Worm (Caenorhabditis elegans) whole organism, late embryonic: ENCODE data around the gene try-10.

Experiments
- K02D7.2 ChIP-seq: sonication (generic microtip); optimal IDR thresholded peaks from 2 replicates; lab custom pipeline; 2017; ENCODE audit warnings: mild to moderate bottlenecking, missing genetic modification characterization, missing compliant biosample characterization
- T23F11.4 ChIP-seq: fragments of 200-800 bp; sonication (Bioruptor generic); optimal IDR thresholded peaks from 2 replicates; lab custom pipeline; 2018; ENCODE audit warnings: mild to moderate bottlenecking, missing genetic modification characterization, missing compliant biosample characterization
- Y22D7AL.16 ChIP-seq: sonication (generic microtip); optimal IDR thresholded peaks from 2 replicates; lab custom pipeline; 2016; ENCODE audit warnings: missing genetic modification characterization, missing compliant biosample characterization
- ceh-14 ChIP-seq: sonication (generic microtip); optimal IDR thresholded peaks from 2 replicates; lab custom pipeline; 2016; ENCODE audit warnings: missing genotype, missing genetic modification characterization, missing compliant biosample characterization
- ceh-19 ChIP-seq: fragments of 200-800 bp; sonication (Bioruptor generic); optimal IDR thresholded peaks from 2 replicates; lab custom pipeline; 2018; ENCODE audit warnings: mild to moderate bottlenecking, missing genetic modification characterization, missing compliant biosample characterization
- ceh-2 ChIP-seq: sonication (generic microtip); optimal IDR thresholded peaks from 2 replicates; lab custom pipeline; 2016; ENCODE audit warnings: missing genotype, missing genetic modification characterization, missing compliant biosample characterization
- ceh-30 ChIP-seq: fragments of 150-350 bp; optimal IDR thresholded peaks from 2 replicates; lab custom pipeline; 2014; ENCODE audit warnings: missing biosample characterization, missing genetic modification characterization
- ceh-31 ChIP-seq: sonication (generic microtip); optimal IDR thresholded peaks from 2 replicates; lab custom pipeline; 2016; ENCODE audit warnings: missing genetic modification characterization, missing compliant biosample characterization
- ceh-6 ChIP-seq: fragments of 200-800 bp; sonication (Bioruptor generic); optimal IDR thresholded peaks from 2 replicates; lab custom pipeline; 2018; ENCODE audit warnings: mild to moderate bottlenecking, missing genetic modification characterization, missing compliant biosample characterization
- che-1 ChIP-seq: sonication (generic microtip); optimal IDR thresholded peaks from 2 replicates; lab custom pipeline; 2016; ENCODE audit warnings: mild to moderate bottlenecking, missing genetic modification characterization, missing compliant biosample characterization
- dmd-4 ChIP-seq: sonication (generic microtip); optimal IDR thresholded peaks from 2 replicates; lab custom pipeline; 2016; ENCODE audit warnings: borderline replicate concordance, missing genetic modification characterization, missing compliant biosample characterization
- dve-1 ChIP-seq: sonication (generic microtip); optimal IDR thresholded peaks from 2 replicates; lab custom pipeline; 2017; ENCODE audit warnings: antibody characterized with exemption, mild to moderate bottlenecking, missing genetic modification characterization, missing compliant biosample characterization
- elt-2 ChIP-seq: sonication (generic microtip); optimal IDR thresholded peaks from 2 replicates; lab custom pipeline; 2016; ENCODE audit warnings: missing genetic modification reagents, missing genetic modification characterization, missing compliant biosample characterization
- ets-4 ChIP-seq: sonication (generic microtip); optimal IDR thresholded peaks from 2 replicates; lab custom pipeline; 2016; ENCODE audit warnings: missing genetic modification characterization, missing compliant biosample characterization
- fax-1 ChIP-seq: sonication (generic microtip); optimal IDR thresholded peaks from 2 replicates; lab custom pipeline; 2016; ENCODE audit warnings: missing genotype, missing genetic modification characterization, missing compliant biosample characterization
- fkh-10 ChIP-seq: fragments of 150-350 bp; optimal IDR thresholded peaks from 2 replicates; lab custom pipeline; 2014; ENCODE audit warnings: missing biosample characterization, missing genetic modification reagents, missing genetic modification characterization
- hlh-13 ChIP-seq: fragments of 200-800 bp; sonication (Bioruptor generic); optimal IDR thresholded peaks from 2 replicates; lab custom pipeline; 2018; ENCODE audit warnings: mild to moderate bottlenecking, missing genetic modification characterization, missing compliant biosample characterization
- hlh-15 ChIP-seq: sonication (generic microtip); optimal IDR thresholded peaks from 2 replicates; lab custom pipeline; 2016; ENCODE audit warnings: missing genetic modification characterization, missing compliant biosample characterization
- hlh-8 ChIP-seq: sonication (generic microtip); optimal IDR thresholded peaks from 2 replicates; lab custom pipeline; 2016; ENCODE audit warnings: missing genotype, missing genetic modification characterization, missing compliant biosample characterization
- lim-6 ChIP-seq: sonication (generic microtip); optimal IDR thresholded peaks from 2 replicates; lab custom pipeline; 2016; ENCODE audit warnings: missing genetic modification characterization, missing compliant biosample characterization
- lin-11 ChIP-seq: fragments of 200-800 bp; sonication (Bioruptor generic); optimal IDR thresholded peaks from 2 replicates; lab custom pipeline; 2018; ENCODE audit warnings: mild to moderate bottlenecking, missing genetic modification characterization, missing compliant biosample characterization
- madf-2 ChIP-seq: sonication (generic microtip); optimal IDR thresholded peaks from 2 replicates; lab custom pipeline; 2017; ENCODE audit warnings: missing genetic modification characterization, missing compliant biosample characterization
- mec-3 ChIP-seq: sonication (generic microtip); optimal IDR thresholded peaks from 2 replicates; lab custom pipeline; 2016; ENCODE audit warnings: borderline replicate concordance, missing genetic modification characterization, missing compliant biosample characterization
- nfya-1 ChIP-seq: sonication (generic microtip); optimal IDR thresholded peaks from 2 replicates; lab custom pipeline; 2017; ENCODE audit warnings: missing genetic modification characterization, mild to moderate bottlenecking, missing compliant biosample characterization, antibody characterized with exemption, moderate library complexity
- pag-3 ChIP-seq: sonication (generic microtip); optimal IDR thresholded peaks from 2 replicates; lab custom pipeline; 2016; ENCODE audit warnings: missing compliant biosample characterization, missing genetic modification characterization, borderline replicate concordance
- pat-9 ChIP-seq: fragments of 200-800 bp; sonication (Bioruptor generic); optimal IDR thresholded peaks from 2 replicates; lab custom pipeline; 2018; ENCODE audit warnings: mild to moderate bottlenecking, missing genetic modification characterization, moderate library complexity, missing compliant biosample characterization
- pha-4 ChIP-seq: fragments of 150-350 bp; optimal IDR thresholded peaks from 2 replicates; lab custom pipeline; 2018; ENCODE audit warnings: missing biosample characterization, missing genetic modification reagents, missing genetic modification characterization
- sdc-2 ChIP-seq: sonication (generic microtip); optimal IDR thresholded peaks from 2 replicates; lab custom pipeline; 2016; ENCODE audit warnings: missing genotype, missing genetic modification characterization, missing compliant biosample characterization
- sox-2 ChIP-seq: fragments of 200-800 bp; sonication (Bioruptor generic); IDR thresholded peaks from 2 replicates; pipeline ENCODE4 v1.3.6; 2022; ENCODE audit warnings: missing genetic modification reagents, missing genetic modification characterization, missing compliant biosample characterization
- syd-9 ChIP-seq: sonication (generic microtip); optimal IDR thresholded peaks from 2 replicates; lab custom pipeline; 2016; ENCODE audit warnings: mild to moderate bottlenecking, missing genetic modification characterization, moderate library complexity, missing compliant biosample characterization
- tbx-2 ChIP-seq: sonication (generic microtip); optimal IDR thresholded peaks from 2 replicates; lab custom pipeline; 2016; ENCODE audit warnings: missing genetic modification characterization, missing compliant biosample characterization
- tbx-7 ChIP-seq: sonication (generic microtip); optimal IDR thresholded peaks from 2 replicates; lab custom pipeline; 2016; ENCODE audit warnings: missing genotype, missing genetic modification characterization, missing compliant biosample characterization
- unc-3 ChIP-seq, 2 experiments: fragments of 200-800 bp in 1 of 2; sonication (Bioruptor generic) in 1 of 2; sonication (generic microtip) in 1 of 2; conservative IDR thresholded peaks in 1 of 2; optimal IDR thresholded peaks in 1 of 2; 2 replicates each; pipeline versions ENCODE4 v1.3.6 to Lab custom; 2016 to 2022; ENCODE audit warnings: missing compliant biosample characterization in 2 of 2, missing genetic modification characterization in 2 of 2, missing genetic modification reagents in 1 of 2
- unc-42 ChIP-seq: sonication (generic microtip); optimal IDR thresholded peaks from 2 replicates; lab custom pipeline; 2016; ENCODE audit warnings: missing genotype, missing genetic modification characterization, missing compliant biosample characterization
- unc-55 ChIP-seq: sonication (generic microtip); optimal IDR thresholded peaks from 2 replicates; lab custom pipeline; 2017; ENCODE audit warnings: missing biosample characterization, missing genetic modification reagents, missing genetic modification characterization
- unc-86 ChIP-seq: sonication (generic microtip); optimal IDR thresholded peaks from 2 replicates; lab custom pipeline; 2016; ENCODE audit warnings: missing genetic modification characterization, missing compliant biosample characterization
- zip-5 ChIP-seq: sonication (generic microtip); optimal IDR thresholded peaks from 2 replicates; lab custom pipeline; 2016; ENCODE audit warnings: missing genetic modification characterization, missing compliant biosample characterization
- ztf-16 ChIP-seq: sonication (generic microtip); optimal IDR thresholded peaks from 2 replicates; lab custom pipeline; 2017; ENCODE audit warnings: missing genetic modification characterization, missing compliant biosample characterization

The try-10 gene

ce11 chrV:13026631-13027299 lies 13.7 kb upstream of the try-10 start:
- TF ChIP-seq syd-9 (tag; lab: Kevin White, UChicago) (no peak), fax-1 (tag; lab: Kevin White, UChicago) (no peak), unc-42 (tag; lab: Kevin White, UChicago) (peak; percentile 93), sdc-2 (tag; lab: Kevin White, UChicago) (no peak)

ce11 chrV:13025283-13025682 lies 12.2 kb upstream of the try-10 start:
- TF ChIP-seq sdc-2 (tag; lab: Kevin White, UChicago) (no peak), hlh-8 (no peak), unc-3 (GFP tag; conservative IDR thresholded peaks at IDR 0.05; lab: Robert Waterston, UW) (no peak), unc-3 (tag; optimal IDR thresholded peaks at IDR 0.05; lab: Kevin White, UChicago) (no peak), ets-4 (tag; lab: Kevin White, UChicago) (no peak), dmd-4 (tag; lab: Kevin White, UChicago) (no peak), ceh-6 (GFP tag; lab: Kevin White, UChicago) (no peak), Y22D7AL.16 (tag; lab: Kevin White, UChicago) (no peak), ceh-2 (tag; lab: Kevin White, UChicago) (no peak), ztf-16 (tag; lab: Kevin White, UChicago) (no peak), zip-5 (tag; lab: Kevin White, UChicago) (no peak), tbx-2 (no peak), ceh-19 (GFP tag; lab: Kevin White, UChicago) (no peak), unc-86 (tag; lab: Kevin White, UChicago) (no peak), K02D7.2 (tag; lab: Kevin White, UChicago) (no peak), dve-1 (no peak), tbx-7 (tag; lab: Kevin White, UChicago) (no peak), lin-11 (tag; lab: Kevin White, UChicago) (no peak), pag-3 (no peak)

- TF ChIP-seq lim-6 (tag; lab: Kevin White, UChicago) (no peak), ceh-2 (tag; lab: Kevin White, UChicago) (no peak), ceh-31 (tag; lab: Kevin White, UChicago) (peak; percentile 60), T23F11.4 (GFP tag; lab: Kevin White, UChicago) (no peak), unc-42 (tag; lab: Kevin White, UChicago) (peak; percentile 99), sox-2 (GFP tag; lab: Robert Waterston, UW) (peak; percentile 8; the same call in 1 of the 2 replicates), fkh-10 (peak; percentile 64)
These were observed 11.4 kb upstream of the try-10 start for ce11 chrV:13024499-13024898.

- TF ChIP-seq unc-42 (tag; lab: Kevin White, UChicago) (peak; percentile 70), ceh-14 (peak; percentile 8), syd-9 (tag; lab: Kevin White, UChicago) (no peak), elt-2 (tag; lab: Kevin White, UChicago) (no peak), mec-3 (tag; lab: Kevin White, UChicago) (no peak), ceh-31 (tag; lab: Kevin White, UChicago) (peak; percentile 35)
These were observed 9.2 kb upstream of the try-10 start for ce11 chrV:13022265-13022664.

ce11 chrV:13021540-13021939 lies 8.5 kb upstream of the try-10 start:
- TF ChIP-seq unc-3 (GFP tag; conservative IDR thresholded peaks at IDR 0.05; lab: Robert Waterston, UW) = no peak
- no peak for TF ChIP-seq unc-3 (tag; optimal IDR thresholded peaks at IDR 0.05; lab: Kevin White, UChicago)
- no peak for TF ChIP-seq nfya-1
- TF ChIP-seq ceh-14 = no peak
- TF ChIP-seq ets-4 (tag; lab: Kevin White, UChicago) = no peak
- TF ChIP-seq ceh-2 (tag; lab: Kevin White, UChicago) = no peak
- no peak for TF ChIP-seq che-1 (tag; lab: Kevin White, UChicago)
- no peak for TF ChIP-seq syd-9 (tag; lab: Kevin White, UChicago)
- no peak for TF ChIP-seq fax-1 (tag; lab: Kevin White, UChicago)
- TF ChIP-seq madf-2 (tag; lab: Kevin White, UChicago) = no peak
- no peak for TF ChIP-seq ceh-30 (tag; lab: Kevin White, UChicago)
- no peak for TF ChIP-seq hlh-15
- no peak for TF ChIP-seq hlh-13 (GFP tag; lab: Kevin White, UChicago)
- no peak for TF ChIP-seq pat-9 (tag; lab: Kevin White, UChicago)
- no peak for TF ChIP-seq unc-55 (GFP tag; lab: Kevin White, UChicago)
- no peak for TF ChIP-seq fkh-10
- TF ChIP-seq pha-4 (tag; lab: Kevin White, UChicago) = no peak
